Fruit fly (Drosophila melanogaster) whole organism, embryonic: ENCODE data around the gene CG9150.

Source experiments
- Ada2b ChIP-seq: fragments of 200-800 bp; sonication (Bioruptor generic); IDR thresholded peaks from 2 replicates; pipeline ENCODE4 v1.3.6; 2022; ENCODE audit warnings: missing biosample characterization, missing genetic modification characterization
- Blimp-1 ChIP-seq: fragments of 200-800 bp; sonication (Bioruptor generic); optimal IDR thresholded peaks from 3 replicates; lab custom pipeline; 2018; ENCODE audit warnings: missing biosample characterization, missing genetic modification characterization, mild to moderate bottlenecking, moderate library complexity, missing genetic modification reagents
- CG1024 ChIP-seq: fragments of 200-800 bp; sonication (Bioruptor generic); IDR thresholded peaks from 2 replicates; pipeline ENCODE4 v1.3.6; 2022; ENCODE audit warnings: missing biosample characterization, missing genetic modification characterization
- CG10431 ChIP-seq: fragments of 200-800 bp; sonication (Bioruptor generic); optimal IDR thresholded peaks from 3 replicates; lab custom pipeline; 2018; ENCODE audit warnings: missing biosample characterization, mild to moderate bottlenecking, missing genetic modification characterization
- CG12299 ChIP-seq: fragments of 200-800 bp; sonication (Bioruptor generic); optimal IDR thresholded peaks from 2 replicates; lab custom pipeline; 2018; ENCODE audit warnings: missing biosample characterization, mild to moderate bottlenecking, missing genetic modification characterization
- CG13287 ChIP-seq: fragments of 200-800 bp; sonication (Bioruptor generic); IDR thresholded peaks from 2 replicates; pipeline ENCODE4 v1.3.6; 2022; ENCODE audit warnings: missing biosample characterization, missing genetic modification characterization; ENCODE audit not compliant: partially characterized antibody
- CG14667 ChIP-seq: fragments of 200-800 bp; sonication (Bioruptor generic); IDR thresholded peaks from 2 replicates; pipeline ENCODE4 v1.3.6; 2022; ENCODE audit warnings: missing biosample characterization, missing genetic modification characterization
- CG15479 ChIP-seq: fragments of 200-800 bp; sonication (Bioruptor generic); optimal IDR thresholded peaks from 3 replicates; lab custom pipeline; 2019; ENCODE audit warnings: missing biosample characterization, mild to moderate bottlenecking, missing genetic modification characterization, moderate library complexity
- CG16779 ChIP-seq: fragments of 200-800 bp; sonication (Bioruptor generic); IDR thresholded peaks from 2 replicates; pipeline ENCODE4 v1.3.6; 2022; ENCODE audit warnings: missing biosample characterization, missing genetic modification characterization
- CG17328 ChIP-seq: fragments of 200-800 bp; sonication (Bioruptor generic); IDR thresholded peaks from 2 replicates; pipeline ENCODE4 v1.3.6; 2022; ENCODE audit warnings: missing biosample characterization, missing genetic modification characterization
- CG1792 ChIP-seq: fragments of 200-800 bp; sonication (Bioruptor generic); optimal IDR thresholded peaks from 2 replicates; lab custom pipeline; 2016; ENCODE audit warnings: missing biosample characterization, missing genetic modification characterization
- CG18599 ChIP-seq: fragments of 200-800 bp; sonication (Bioruptor generic); optimal IDR thresholded peaks from 3 replicates; lab custom pipeline; 2017; ENCODE audit warnings: missing biosample characterization, missing genetic modification characterization, mild to moderate bottlenecking, moderate library complexity, missing genetic modification reagents
- CG2120 ChIP-seq: fragments of 200-800 bp; sonication (Bioruptor generic); optimal IDR thresholded peaks from 3 replicates; lab custom pipeline; 2016; ENCODE audit warnings: missing biosample characterization, missing genetic modification characterization
- CG30020 ChIP-seq: fragments of 200-800 bp; optimal IDR thresholded peaks from 2 replicates; lab custom pipeline; 2019; ENCODE audit warnings: missing biosample characterization, mild to moderate bottlenecking, missing genetic modification characterization, moderate library complexity
- CG32532 ChIP-seq: fragments of 200-800 bp; sonication (Bioruptor generic); IDR thresholded peaks from 2 replicates; pipeline ENCODE4 v1.3.6; 2022; ENCODE audit warnings: missing biosample characterization, missing genetic modification characterization
- CG32772 ChIP-seq: fragments of 200-800 bp; sonication (Bioruptor generic); IDR thresholded peaks from 2 replicates; pipeline ENCODE4 v1.3.6; 2022; ENCODE audit warnings: missing biosample characterization, missing genetic modification characterization
- CG4424 ChIP-seq: fragments of 200-800 bp; sonication (Bioruptor generic); optimal IDR thresholded peaks from 3 replicates; lab custom pipeline; 2016; ENCODE audit warnings: missing biosample characterization, missing genetic modification characterization
- CG5245 ChIP-seq: fragments of 200-800 bp; sonication (Bioruptor generic); optimal IDR thresholded peaks from 3 replicates; lab custom pipeline; 2016; ENCODE audit warnings: missing biosample characterization, missing genetic modification characterization
- CG8478 ChIP-seq: fragments of >200 bp; optimal IDR thresholded peaks from 2 replicates; lab custom pipeline; 2018
- CG9797 ChIP-seq: fragments of 200-800 bp; sonication (Bioruptor generic); optimal IDR thresholded peaks from 3 replicates; lab custom pipeline; 2018; ENCODE audit warnings: missing biosample characterization, mild to moderate bottlenecking, missing genetic modification characterization
- CHES-1-like ChIP-seq: fragments of 200-800 bp; sonication (Bioruptor generic); optimal IDR thresholded peaks from 2 replicates; lab custom pipeline; 2016; ENCODE audit warnings: missing biosample characterization, missing genetic modification characterization
- Dll ChIP-seq: fragments of 200-800 bp; sonication (Bioruptor generic); IDR thresholded peaks from 4 replicates; pipeline ENCODE4 v1.3.6; 2022; ENCODE audit warnings: missing biosample characterization, missing genetic modification characterization; ENCODE audit not compliant: partially characterized antibody
- H15 ChIP-seq: fragments of 200-800 bp; sonication (Bioruptor generic); IDR thresholded peaks from 3 replicates; pipeline ENCODE4 v1.3.6; 2022; ENCODE audit warnings: missing biosample characterization, missing genetic modification characterization
- Hand ChIP-seq: fragments of 200-800 bp; sonication (Bioruptor generic); optimal IDR thresholded peaks from 2 replicates; lab custom pipeline; 2017; ENCODE audit warnings: mild to moderate bottlenecking, missing biosample characterization, missing genetic modification reagents, missing genetic modification characterization
- HmgD ChIP-seq: fragments of 200-800 bp; sonication (Bioruptor generic); optimal IDR thresholded peaks from 3 replicates; lab custom pipeline; 2016; ENCODE audit warnings: missing biosample characterization, missing genetic modification characterization
- Nf-YB ChIP-seq: fragments of 200-800 bp; sonication (Bioruptor generic); optimal IDR thresholded peaks from 3 replicates; lab custom pipeline; 2019; ENCODE audit warnings: missing biosample characterization, mild to moderate bottlenecking, missing genetic modification characterization, moderate library complexity
- Opbp ChIP-seq: fragments of 200-800 bp; sonication (Bioruptor generic); IDR thresholded peaks from 3 replicates; pipeline ENCODE4 v1.3.6; 2022; ENCODE audit warnings: missing biosample characterization, missing genetic modification characterization; ENCODE audit not compliant: partially characterized antibody
- Ptx1 ChIP-seq: fragments of 200-800 bp; sonication (Bioruptor generic); IDR thresholded peaks from 2 replicates; pipeline ENCODE4 v1.3.6; 2022; ENCODE audit warnings: missing biosample characterization, missing genetic modification characterization
- Scr ChIP-seq: fragments of 200-800 bp; sonication (Bioruptor generic); IDR thresholded peaks from 2 replicates; pipeline ENCODE4 v1.3.6; 2022; ENCODE audit warnings: missing biosample characterization, missing genetic modification characterization; ENCODE audit not compliant: partially characterized antibody
- Side ChIP-seq: fragments of 200-800 bp; sonication (Bioruptor generic); optimal IDR thresholded peaks from 2 replicates; lab custom pipeline; 2016; ENCODE audit warnings: missing biosample characterization, missing genetic modification characterization
- Sox102F ChIP-seq: fragments of 200-800 bp; sonication (Bioruptor generic); optimal IDR thresholded peaks from 2 replicates; lab custom pipeline; 2018; ENCODE audit warnings: missing biosample characterization, mild to moderate bottlenecking, missing genetic modification characterization, moderate library complexity
- Sry-β ChIP-seq: fragments of 200-800 bp; sonication (Bioruptor generic); optimal IDR thresholded peaks from 2 replicates; lab custom pipeline; 2018; ENCODE audit warnings: missing biosample characterization, mild to moderate bottlenecking, missing genetic modification characterization, moderate library complexity
- Taf1 ChIP-seq: fragments of 200-800 bp; sonication (Bioruptor generic); IDR thresholded peaks from 2 replicates; pipeline ENCODE4 v1.3.6; 2022; ENCODE audit warnings: missing biosample characterization, missing genetic modification characterization
- cas ChIP-seq: fragments of 200-800 bp; sonication (Bioruptor generic); IDR thresholded peaks from 2 replicates; pipeline ENCODE4 v1.3.6; 2022; ENCODE audit warnings: missing biosample characterization, missing genetic modification characterization
- chinmo ChIP-seq: fragments of 200-800 bp; sonication (Bioruptor generic); IDR thresholded peaks from 4 replicates; pipeline ENCODE4 v1.3.6; 2022; ENCODE audit warnings: missing biosample characterization, missing genetic modification characterization; ENCODE audit not compliant: partially characterized antibody
- dmrt99B ChIP-seq: fragments of 200-800 bp; sonication (Bioruptor generic); optimal IDR thresholded peaks from 2 replicates; lab custom pipeline; 2018; ENCODE audit warnings: missing biosample characterization, mild to moderate bottlenecking, missing genetic modification characterization, moderate library complexity
- fd64A ChIP-seq: fragments of 200-800 bp; sonication (Bioruptor generic); optimal IDR thresholded peaks from 3 replicates; lab custom pipeline; 2018; ENCODE audit warnings: missing biosample characterization, mild to moderate bottlenecking, missing genetic modification characterization
- fd96Cb ChIP-seq: fragments of 200-800 bp; sonication (Bioruptor generic); optimal IDR thresholded peaks from 2 replicates; lab custom pipeline; 2018; ENCODE audit warnings: missing biosample characterization, mild to moderate bottlenecking, missing genetic modification characterization, moderate library complexity
- fu2 ChIP-seq: fragments of 200-800 bp; sonication (Bioruptor generic); optimal IDR thresholded peaks from 2 replicates; lab custom pipeline; 2016; ENCODE audit warnings: missing biosample characterization, missing genetic modification characterization
- gce ChIP-seq: fragments of 200-800 bp; sonication (Bioruptor generic); IDR thresholded peaks from 3 replicates; pipeline ENCODE4 v1.3.6; 2022; ENCODE audit warnings: missing biosample characterization, missing genetic modification characterization
- gcm ChIP-seq: fragments of 200-800 bp; sonication (Bioruptor generic); optimal IDR thresholded peaks from 2 replicates; lab custom pipeline; 2019; ENCODE audit warnings: missing biosample characterization, mild to moderate bottlenecking, missing genetic modification characterization, moderate library complexity
- gt ChIP-seq: fragments of 200-800 bp; sonication (Bioruptor generic); IDR thresholded peaks from 2 replicates; pipeline ENCODE4 v1.3.6; 2022; ENCODE audit warnings: missing biosample characterization, missing genetic modification characterization
- nerfin-1 ChIP-seq: fragments of 200-800 bp; sonication (Bioruptor generic); optimal IDR thresholded peaks from 3 replicates; lab custom pipeline; 2019; ENCODE audit warnings: missing biosample characterization, mild to moderate bottlenecking, missing genetic modification characterization, moderate library complexity
- onecut ChIP-seq: fragments of 200-800 bp; sonication (Bioruptor generic); IDR thresholded peaks from 2 replicates; pipeline ENCODE4 v1.3.6; 2022; ENCODE audit warnings: missing biosample characterization, missing genetic modification characterization
- psq ChIP-seq: fragments of 200-800 bp; sonication (Bioruptor generic); optimal IDR thresholded peaks from 2 replicates; lab custom pipeline; 2017; ENCODE audit warnings: missing biosample characterization, missing genetic modification characterization
- pum ChIP-seq: fragments of 200-800 bp; sonication (Bioruptor generic); optimal IDR thresholded peaks from 2 replicates; lab custom pipeline; 2016; ENCODE audit warnings: missing biosample characterization, missing genetic modification characterization
- run ChIP-seq: fragments of 200-800 bp; sonication (Bioruptor generic); optimal IDR thresholded peaks from 3 replicates; lab custom pipeline; 2018; ENCODE audit warnings: missing biosample characterization, mild to moderate bottlenecking, missing genetic modification characterization
- sqz ChIP-seq: fragments of 200-800 bp; sonication (Bioruptor generic); optimal IDR thresholded peaks from 3 replicates; lab custom pipeline; 2018; ENCODE audit warnings: missing biosample characterization, mild to moderate bottlenecking, missing genetic modification characterization
- wdn ChIP-seq: fragments of 200-800 bp; sonication (Bioruptor generic); IDR thresholded peaks from 2 replicates; pipeline ENCODE4 v1.3.6; 2022; ENCODE audit warnings: missing biosample characterization, missing genetic modification characterization
- wek ChIP-seq: fragments of 200-800 bp; sonication (Bioruptor generic); optimal IDR thresholded peaks from 3 replicates; lab custom pipeline; 2018; ENCODE audit warnings: missing biosample characterization, mild to moderate bottlenecking, missing genetic modification characterization, moderate library complexity

Gene CG9150

dm6 chr2L:6065823-6066222 lies 2.6 kb downstream of the CG9150 start, which contains the start of the genes Fbw5 and CG9147 (continued):
- TF ChIP-seq CG17328 (GFP tag; lab: Robert Waterston, UW) (peak; percentile 100), gt (peak; percentile 98), CG18599 (GFP tag; lab: Kevin White, UChicago) (peak; percentile 99), CG4424 (GFP tag; lab: Kevin White, UChicago) (peak; percentile 98), Nf-YB (GFP tag; lab: Kevin White, UChicago) (peak; percentile 93), CG10431 (peak; percentile 98), CG1792 (GFP tag; lab: Kevin White, UChicago) (peak; percentile 99), CG30020 (peak; percentile 92), CG2120 (GFP tag; lab: Kevin White, UChicago) (peak; percentile 100), Hand (GFP tag; lab: Kevin White, UChicago) (peak; percentile 99), sqz (GFP tag; lab: Kevin White, UChicago) (peak; percentile 97), Ptx1 (GFP tag; lab: Robert Waterston, UW) (peak; percentile 100), Side (GFP tag; lab: Kevin White, UChicago) (peak; percentile 100), fd64A (GFP tag; lab: Kevin White, UChicago) (peak; percentile 97), Blimp-1 (peak; percentile 99), chinmo (GFP tag; lab: Robert Waterston, UW) (0 out of 4 replicates have a peak, but pooled peaks have one; percentile 11), H15 (GFP tag; lab: Robert Waterston, UW) (peak; percentile 99), CG8478 (lab: Kevin White, UChicago) (no peak), gcm (GFP tag; lab: Kevin White, UChicago) (peak; percentile 100), CG32772 (peak; percentile 99), fu2 (GFP tag; lab: Kevin White, UChicago) (peak; percentile 99), CG15479 (GFP tag; lab: Kevin White, UChicago) (peak; percentile 80), HmgD (GFP tag; lab: Kevin White, UChicago) (peak; percentile 99), Scr (GFP tag; lab: Robert Waterston, UW) (peak; percentile 51; the same call in 1 of the 2 replicates), wdn (GFP tag; lab: Robert Waterston, UW) (peak; percentile 99), run (tag; lab: Kevin White, UChicago) (peak; percentile 99), CG16779 (GFP tag; lab: Robert Waterston, UW) (peak; percentile 98), wek (peak; percentile 97), Opbp (peak; percentile 57; the same call in 2 of the 3 replicates), CG1024 (GFP tag; lab: Robert Waterston, UW) (peak; percentile 98), CG14667 (GFP tag; lab: Robert Waterston, UW) (peak; percentile 98), pum (peak; percentile 99), nerfin-1 (peak; percentile 97), CHES-1-like (GFP tag; lab: Kevin White, UChicago) (peak; percentile 99), Sry-β (GFP tag; lab: Kevin White, UChicago) (peak; percentile 75), CG5245 (GFP tag; lab: Kevin White, UChicago) (peak; percentile 100), Ada2b (GFP tag; lab: Robert Waterston, UW) (peak; percentile 100), CG13287 (GFP tag; lab: Robert Waterston, UW) (peak; percentile 81), CG32532 (peak; percentile 99), psq (GFP tag; lab: Kevin White, UChicago) (peak; percentile 97), CG9797 (peak; percentile 56), Sox102F (GFP tag; lab: Kevin White, UChicago) (peak; percentile 100), Taf1 (GFP tag; lab: Robert Waterston, UW) (peak; percentile 99), gce (GFP tag; lab: Robert Waterston, UW) (peak; percentile 99), CG12299 (tag; lab: Kevin White, UChicago) (peak; percentile 99), dmrt99B (tag; lab: Kevin White, UChicago) (peak; percentile 100), fd96Cb (tag; lab: Kevin White, UChicago) (peak; percentile 100), onecut (GFP tag; lab: Robert Waterston, UW) (peak; percentile 99), cas (GFP tag; lab: Robert Waterston, UW) (peak; percentile 99), Dll (peak; percentile 65)
